Fruit fly (Drosophila melanogaster) whole organism, prepupa: ENCODE measurements around the gene CG13716.

Experiments
- CG10631 ChIP-seq: fragments of 200-800 bp; sonication (Bioruptor generic); optimal IDR thresholded peaks from 2 replicates; lab custom pipeline; 2016; ENCODE audit warnings: missing biosample characterization, missing genetic modification characterization
- CG10669 ChIP-seq: fragments of 200-800 bp; sonication (Bioruptor generic); optimal IDR thresholded peaks from 3 replicates; lab custom pipeline; 2018; ENCODE audit warnings: missing biosample characterization, mild to moderate bottlenecking, missing genetic modification characterization, moderate library complexity
- CG11762 ChIP-seq: fragments of 200-800 bp; sonication (Bioruptor generic); optimal IDR thresholded peaks from 3 replicates; lab custom pipeline; 2016; ENCODE audit warnings: missing biosample characterization, missing genetic modification characterization; ENCODE audit not compliant: insufficient read depth
- CG11902 ChIP-seq: fragments of 200-800 bp; sonication (Bioruptor generic); optimal IDR thresholded peaks from 3 replicates; lab custom pipeline; 2016; ENCODE audit warnings: missing biosample characterization, missing genetic modification characterization
- CG15336 ChIP-seq: fragments of 200-800 bp; sonication (Bioruptor generic); IDR thresholded peaks from 2 replicates; pipeline ENCODE4 v1.3.6; 2022; ENCODE audit warnings: missing biosample characterization, missing genetic modification characterization
- CG1621 ChIP-seq: fragments of 200-800 bp; sonication (Bioruptor generic); optimal IDR thresholded peaks from 3 replicates; lab custom pipeline; 2018; ENCODE audit warnings: missing biosample characterization, mild to moderate bottlenecking, missing genetic modification characterization
- CG16779 ChIP-seq: fragments of 200-800 bp; sonication (Bioruptor generic); optimal IDR thresholded peaks from 3 replicates; lab custom pipeline; 2017; ENCODE audit warnings: missing biosample characterization, mild to moderate bottlenecking, missing genetic modification characterization
- CG32006 ChIP-seq: fragments of 200-800 bp; sonication (Bioruptor generic); optimal IDR thresholded peaks from 3 replicates; lab custom pipeline; 2017; ENCODE audit warnings: missing biosample characterization, mild to moderate bottlenecking, missing genetic modification characterization
- CG34406 ChIP-seq: fragments of 200-800 bp; sonication (Bioruptor generic); optimal IDR thresholded peaks from 3 replicates; lab custom pipeline; 2016; ENCODE audit warnings: missing biosample characterization, missing genetic modification characterization
- CG3919 ChIP-seq: fragments of 200-800 bp; sonication (Bioruptor generic); optimal IDR thresholded peaks from 3 replicates; lab custom pipeline; 2016; ENCODE audit warnings: missing biosample characterization, missing genetic modification characterization
- CG6276 ChIP-seq: fragments of 200-800 bp; sonication (Bioruptor generic); optimal IDR thresholded peaks from 2 replicates; lab custom pipeline; 2017; ENCODE audit warnings: missing biosample characterization, mild to moderate bottlenecking, missing genetic modification characterization
- CG6792 ChIP-seq: fragments of 200-800 bp; sonication (Bioruptor generic); optimal IDR thresholded peaks from 3 replicates; lab custom pipeline; 2016; ENCODE audit warnings: missing biosample characterization, missing genetic modification characterization
- CG7368 ChIP-seq: fragments of 200-800 bp; sonication (Bioruptor generic); optimal IDR thresholded peaks from 3 replicates; lab custom pipeline; 2016; ENCODE audit warnings: missing biosample characterization, missing genetic modification characterization
- CG8119 ChIP-seq: fragments of 200-800 bp; sonication (Bioruptor generic); IDR thresholded peaks from 3 replicates; pipeline ENCODE4 v1.3.6; 2022; ENCODE audit warnings: missing biosample characterization, missing genetic modification characterization
- CG8319 ChIP-seq: fragments of 200-800 bp; sonication (Bioruptor generic); optimal IDR thresholded peaks from 3 replicates; lab custom pipeline; 2016; ENCODE audit warnings: missing biosample characterization, missing genetic modification characterization
- CG8632 ChIP-seq: fragments of 200-800 bp; sonication (Bioruptor generic); optimal IDR thresholded peaks from 3 replicates; lab custom pipeline; 2016; ENCODE audit warnings: missing biosample characterization, missing genetic modification characterization
- Eip75B ChIP-seq: fragments of 200-800 bp; sonication (Bioruptor generic); optimal IDR thresholded peaks from 3 replicates; lab custom pipeline; 2016; ENCODE audit warnings: missing biosample characterization, missing genetic modification characterization
- Eip78C ChIP-seq: fragments of 200-800 bp; sonication (Bioruptor generic); peaks from one replicate; lab custom pipeline; 2016; ENCODE audit warnings: missing biosample characterization, missing genetic modification characterization
- Ets21C ChIP-seq: fragments of 200-800 bp; sonication (Bioruptor generic); optimal IDR thresholded peaks from 3 replicates; lab custom pipeline; 2016; ENCODE audit warnings: missing biosample characterization, missing genetic modification characterization
- Ets96B ChIP-seq: fragments of 200-800 bp; optimal IDR thresholded peaks from 2 replicates; lab custom pipeline; 2019; ENCODE audit warnings: missing biosample characterization, mild to moderate bottlenecking, missing genetic modification characterization, moderate library complexity
- Gug ChIP-seq: fragments of 200-800 bp; sonication (Bioruptor generic); IDR thresholded peaks from 2 replicates; pipeline ENCODE4 v1.3.6; 2022; ENCODE audit warnings: missing biosample characterization, missing genetic modification characterization
- Hr39 ChIP-seq: fragments of 200-800 bp; sonication (Bioruptor generic); optimal IDR thresholded peaks from 2 replicates; lab custom pipeline; 2016; ENCODE audit warnings: missing biosample characterization, missing genetic modification characterization
- Hr4 ChIP-seq: fragments of 200-800 bp; sonication (Bioruptor generic); optimal IDR thresholded peaks from 3 replicates; lab custom pipeline; 2016; ENCODE audit warnings: missing biosample characterization, missing genetic modification characterization
- Lpt ChIP-seq: fragments of 200-800 bp; sonication (Bioruptor generic); optimal IDR thresholded peaks from 3 replicates; lab custom pipeline; 2016; ENCODE audit warnings: missing biosample characterization, missing genetic modification characterization
- Met ChIP-seq: fragments of 200-800 bp; sonication (Bioruptor generic); optimal IDR thresholded peaks from 3 replicates; lab custom pipeline; 2016; ENCODE audit warnings: missing biosample characterization, missing genetic modification characterization
- Sox14 ChIP-seq: fragments of 200-800 bp; sonication (Bioruptor generic); optimal IDR thresholded peaks from 3 replicates; lab custom pipeline; 2016; ENCODE audit warnings: missing biosample characterization, missing genetic modification characterization
- achi ChIP-seq: fragments of 200-800 bp; sonication (Bioruptor generic); optimal IDR thresholded peaks from 3 replicates; lab custom pipeline; 2016; ENCODE audit warnings: missing biosample characterization, missing genetic modification characterization
- acj6 ChIP-seq: fragments of 200-800 bp; sonication (Bioruptor generic); optimal IDR thresholded peaks from 3 replicates; lab custom pipeline; 2016; ENCODE audit warnings: missing biosample characterization, missing genetic modification characterization
- cyc ChIP-seq: fragments of 200-800 bp; sonication (Bioruptor generic); optimal IDR thresholded peaks from 3 replicates; lab custom pipeline; 2016; ENCODE audit warnings: missing biosample characterization, missing genetic modification characterization
- dac ChIP-seq: fragments of 200-800 bp; sonication (Bioruptor generic); optimal IDR thresholded peaks from 2 replicates; lab custom pipeline; 2017; ENCODE audit warnings: missing biosample characterization, mild to moderate bottlenecking, missing genetic modification characterization
- eg ChIP-seq: fragments of 200-800 bp; sonication (Bioruptor generic); IDR thresholded peaks from 3 replicates; pipeline ENCODE4 v1.3.6; 2022; ENCODE audit warnings: missing biosample characterization, missing genetic modification characterization
- fd85E ChIP-seq: fragments of 200-800 bp; sonication (Bioruptor generic); optimal IDR thresholded peaks from 3 replicates; lab custom pipeline; 2016; ENCODE audit warnings: missing biosample characterization, missing genetic modification characterization
- lz ChIP-seq: fragments of 200-800 bp; sonication (Bioruptor generic); optimal IDR thresholded peaks from 3 replicates; lab custom pipeline; 2016; ENCODE audit warnings: missing biosample characterization, missing genetic modification characterization
- spab ChIP-seq: fragments of 200-800 bp; sonication (Bioruptor generic); optimal IDR thresholded peaks from 2 replicates; lab custom pipeline; 2017; ENCODE audit warnings: missing biosample characterization, mild to moderate bottlenecking, missing genetic modification characterization, missing genetic modification reagents
- ss ChIP-seq, 2 experiments: fragments of 200-800 bp; sonication (Bioruptor generic); optimal IDR thresholded peaks; 2 replicates in 1 of 2; 3 replicates in 1 of 2; lab custom pipeline; 2017 to 2018; ENCODE audit warnings: mild to moderate bottlenecking in 2 of 2, missing biosample characterization in 2 of 2, missing genetic modification characterization in 2 of 2, moderate library complexity in 1 of 2
- svp ChIP-seq: fragments of 200-800 bp; sonication (Bioruptor generic); peaks from one replicate; lab custom pipeline; 2016; ENCODE audit warnings: missing biosample characterization, missing genetic modification characterization
- topi ChIP-seq: fragments of 200-800 bp; sonication (Bioruptor generic); optimal IDR thresholded peaks from 3 replicates; lab custom pipeline; 2016; ENCODE audit warnings: missing biosample characterization, missing genetic modification characterization
- vri ChIP-seq: fragments of 200-800 bp; sonication (Bioruptor generic); optimal IDR thresholded peaks from 3 replicates; lab custom pipeline; 2016; ENCODE audit warnings: missing biosample characterization, mild to moderate bottlenecking, missing genetic modification characterization

The CG13716 gene

dm6 chr3L:4634689-4635088 lies at the start of gene CG13716:
CG13716 (minus strand) TSS chr3L:4634789.
- TF ChIP-seq acj6 (GFP tag; lab: Kevin White, UChicago): no peak

dm6 chr3L:4679063-4679462 lies 44.5 kb upstream of the CG13716 start:
- TF ChIP-seq CG34406 (GFP tag; lab: Kevin White, UChicago) (no peak), Hr39 (GFP tag; lab: Kevin White, UChicago) (no peak), svp (GFP tag; lab: Kevin White, UChicago) (peak; percentile 63), CG1621 (tag; lab: Kevin White, UChicago) (no peak), CG10631 (peak; percentile 36), CG8119 (GFP tag; lab: Robert Waterston, UW) (0 out of 3 replicates have a peak, but pooled peaks have one; percentile 18), topi (peak; percentile 37), CG8632 (no peak), spab (peak; percentile 16), eg (peak; percentile 45; the same call in 1 of the 3 replicates), CG32006 (GFP tag; lab: Kevin White, UChicago) (peak; percentile 36), CG16779 (tag; lab: Kevin White, UChicago) (no peak), CG6276 (GFP tag; lab: Kevin White, UChicago) (peak; percentile 6), CG11762 (peak; percentile 11), Eip78C (peak; percentile 81), CG15336 (GFP tag; lab: Robert Waterston, UW) (no peak), CG3919 (GFP tag; lab: Kevin White, UChicago) (peak; percentile 35), Gug (0 out of 2 replicates have a peak, but pooled peaks have one; percentile 14), Met (no peak), Ets96B (tag; lab: Kevin White, UChicago) (peak; percentile 41), ss (GFP tag; optimal IDR thresholded peaks at IDR 0.05; lab: Kevin White, UChicago) (peak in 1 of 2 experiments; percentile 42), CG10669 (GFP tag; lab: Kevin White, UChicago) (peak; percentile 36), achi (GFP tag; lab: Kevin White, UChicago) (no peak), vri (GFP tag; lab: Kevin White, UChicago) (no peak), cyc (GFP tag; lab: Kevin White, UChicago) (peak; percentile 8), CG6792 (GFP tag; lab: Kevin White, UChicago) (no peak), Eip75B (peak; percentile 53), Hr4 (GFP tag; lab: Kevin White, UChicago) (no peak), Sox14 (GFP tag; lab: Kevin White, UChicago) (no peak)

dm6 chr3L:4677532-4677931 lies 42.9 kb upstream of the CG13716 start, which contains the start of gene CG34266:
CG34266 (plus strand) TSS chr3L:4677832.
- no peak for TF ChIP-seq Ets21C (GFP tag; lab: Kevin White, UChicago)
- no peak for TF ChIP-seq Hr4 (GFP tag; lab: Kevin White, UChicago)
- TF ChIP-seq cyc (GFP tag; lab: Kevin White, UChicago): no peak
- TF ChIP-seq, all 60 proteins: peak for 0

- TF ChIP-seq fd85E (no peak), spab (no peak), Lpt (GFP tag; lab: Kevin White, UChicago) (no peak), vri (GFP tag; lab: Kevin White, UChicago) (no peak), CG7368 (GFP tag; lab: Kevin White, UChicago) (no peak), Ets21C (GFP tag; lab: Kevin White, UChicago) (no peak), CG8319 (no peak), CG6276 (GFP tag; lab: Kevin White, UChicago) (no peak), CG32006 (GFP tag; lab: Kevin White, UChicago) (no peak), lz (GFP tag; lab: Kevin White, UChicago) (no peak), CG11902 (GFP tag; lab: Kevin White, UChicago) (no peak), CG8119 (GFP tag; lab: Robert Waterston, UW) (no peak), CG34406 (GFP tag; lab: Kevin White, UChicago) (no peak), dac (no peak), svp (GFP tag; lab: Kevin White, UChicago) (no peak), Hr4 (GFP tag; lab: Kevin White, UChicago) (no peak)
These were observed 32.7 kb upstream of the CG13716 start, which contains the start of gene CG32236 for dm6 chr3L:4667289-4667688. CG32236 (minus strand) TSS chr3L:4667389.
